Fruit fly (Drosophila melanogaster) whole organism, embryonic: Measurements from ENCODE around the gene CG14082.
A peak's percentile ranks its signal among the peaks of the same experiment; 100 is the strongest.

Source experiments
- Antp ChIP-seq: fragments of 200-800 bp; sonication (Bioruptor generic); optimal IDR thresholded peaks from 3 replicates; lab custom pipeline; 2016; ENCODE audit warnings: missing biosample characterization, missing genetic modification characterization
- Atf-2 ChIP-seq: fragments of 200-800 bp; sonication (Bioruptor generic); optimal IDR thresholded peaks from 2 replicates; lab custom pipeline; 2016; ENCODE audit warnings: missing biosample characterization, missing genetic modification characterization
- Bgb ChIP-seq: fragments of 200-800 bp; sonication (Bioruptor generic); IDR thresholded peaks from 2 replicates; pipeline ENCODE4 v1.3.6; 2022; ENCODE audit warnings: missing biosample characterization, missing genetic modification characterization; ENCODE audit not compliant: partially characterized antibody
- CG11695 ChIP-seq: fragments of 200-800 bp; sonication (Bioruptor generic); IDR thresholded peaks from 3 replicates; pipeline ENCODE4 v1.3.6; 2022; ENCODE audit warnings: missing biosample characterization, missing genetic modification characterization
- CG12071 ChIP-seq: fragments of 200-800 bp; sonication (Bioruptor generic); optimal IDR thresholded peaks from 3 replicates; lab custom pipeline; 2018; ENCODE audit warnings: missing biosample characterization, mild to moderate bottlenecking, missing genetic modification characterization
- CG1529 ChIP-seq: fragments of 200-800 bp; sonication (Bioruptor generic); optimal IDR thresholded peaks from 3 replicates; lab custom pipeline; 2018; ENCODE audit warnings: missing biosample characterization, missing genetic modification characterization
- CG17802 ChIP-seq: fragments of 200-800 bp; sonication (Bioruptor generic); optimal IDR thresholded peaks from 2 replicates; lab custom pipeline; 2018; ENCODE audit warnings: missing biosample characterization, mild to moderate bottlenecking, missing genetic modification characterization, moderate library complexity
- CG1832 ChIP-seq: fragments of 200-800 bp; sonication (Bioruptor generic); optimal IDR thresholded peaks from 2 replicates; lab custom pipeline; 2017; ENCODE audit warnings: missing biosample characterization, mild to moderate bottlenecking, missing genetic modification characterization, inconsistent platforms
- CG2120 ChIP-seq: fragments of 200-800 bp; sonication (Bioruptor generic); optimal IDR thresholded peaks from 3 replicates; lab custom pipeline; 2016; ENCODE audit warnings: missing biosample characterization, missing genetic modification characterization
- CG3163 ChIP-seq: fragments of 200-800 bp; sonication (Bioruptor generic); optimal IDR thresholded peaks from 3 replicates; lab custom pipeline; 2016; ENCODE audit warnings: missing biosample characterization, missing genetic modification characterization
- CG33557 ChIP-seq: fragments of 200-800 bp; sonication (Bioruptor generic); optimal IDR thresholded peaks from 2 replicates; lab custom pipeline; 2019; ENCODE audit warnings: missing biosample characterization, mild to moderate bottlenecking, missing genetic modification characterization, moderate library complexity
- CG3838 ChIP-seq: fragments of 200-800 bp; sonication (Bioruptor generic); optimal IDR thresholded peaks from 3 replicates; lab custom pipeline; 2016; ENCODE audit warnings: missing biosample characterization, missing genetic modification characterization
- CG4707 ChIP-seq: fragments of 200-800 bp; sonication (Bioruptor generic); optimal IDR thresholded peaks from 2 replicates; lab custom pipeline; 2018; ENCODE audit warnings: missing biosample characterization, mild to moderate bottlenecking, missing genetic modification characterization, moderate library complexity
- CG4854 ChIP-seq: fragments of 200-800 bp; sonication (Bioruptor generic); optimal IDR thresholded peaks from 2 replicates; lab custom pipeline; 2016; ENCODE audit warnings: missing biosample characterization, missing genetic modification characterization, inconsistent platforms
- CG8388 ChIP-seq: fragments of 200-800 bp; sonication (Bioruptor generic); optimal IDR thresholded peaks from 2 replicates; lab custom pipeline; 2019; ENCODE audit warnings: missing biosample characterization, mild to moderate bottlenecking, missing genetic modification characterization, moderate library complexity
- Camta ChIP-seq: fragments of 200-800 bp; sonication (Bioruptor generic); optimal IDR thresholded peaks from 2 replicates; lab custom pipeline; 2016; ENCODE audit warnings: missing biosample characterization, missing genetic modification characterization
- Chrac-16 ChIP-seq: fragments of 200-800 bp; sonication (Bioruptor generic); optimal IDR thresholded peaks from 3 replicates; lab custom pipeline; 2016; ENCODE audit warnings: missing biosample characterization, missing genetic modification characterization
- Dek ChIP-seq: fragments of 200-800 bp; sonication (Bioruptor generic); optimal IDR thresholded peaks from 3 replicates; lab custom pipeline; 2019; ENCODE audit warnings: missing biosample characterization, mild to moderate bottlenecking, missing genetic modification characterization, moderate library complexity
- Dref ChIP-seq: fragments of 200-800 bp; sonication (Bioruptor generic); IDR thresholded peaks from 2 replicates; pipeline ENCODE4 v1.3.6; 2022; ENCODE audit warnings: missing biosample characterization, missing genetic modification characterization
- HLH4C ChIP-seq: fragments of 200-800 bp; sonication (Bioruptor generic); IDR thresholded peaks from 3 replicates; pipeline ENCODE4 v1.3.6; 2022; ENCODE audit warnings: missing biosample characterization, missing genetic modification characterization; ENCODE audit not compliant: partially characterized antibody
- HmgD ChIP-seq: fragments of 200-800 bp; sonication (Bioruptor generic); optimal IDR thresholded peaks from 3 replicates; lab custom pipeline; 2016; ENCODE audit warnings: missing biosample characterization, missing genetic modification characterization
- Poxn ChIP-seq: fragments of 200-800 bp; sonication (Bioruptor generic); IDR thresholded peaks from 2 replicates; pipeline ENCODE4 v1.3.6; 2022; ENCODE audit warnings: missing biosample characterization, missing genetic modification characterization
- ab ChIP-seq: fragments of 200-800 bp; sonication (Bioruptor generic); optimal IDR thresholded peaks from 2 replicates; lab custom pipeline; 2016; ENCODE audit warnings: missing biosample characterization, missing genetic modification characterization
- amos ChIP-seq: fragments of 200-800 bp; sonication (Bioruptor generic); IDR thresholded peaks from 2 replicates; pipeline ENCODE4 v1.3.6; 2022; ENCODE audit warnings: missing biosample characterization, missing genetic modification characterization; ENCODE audit not compliant: partially characterized antibody
- aop ChIP-seq: fragments of 200-800 bp; sonication (Bioruptor generic); IDR thresholded peaks from 2 replicates; pipeline ENCODE4 v1.3.6; 2022; ENCODE audit warnings: missing biosample characterization, missing genetic modification characterization
- az2 ChIP-seq: fragments of 200-800 bp; sonication (Bioruptor generic); optimal IDR thresholded peaks from 3 replicates; lab custom pipeline; 2016; ENCODE audit warnings: missing biosample characterization, missing genetic modification characterization
- corto ChIP-seq: fragments of 200-800 bp; sonication (Bioruptor generic); optimal IDR thresholded peaks from 2 replicates; lab custom pipeline; 2016; ENCODE audit warnings: missing biosample characterization, mild to moderate bottlenecking, missing genetic modification characterization, moderate library complexity
- dati ChIP-seq: fragments of 200-800 bp; sonication (Bioruptor generic); IDR thresholded peaks from 2 replicates; pipeline ENCODE4 v1.3.6; 2022; ENCODE audit warnings: missing biosample characterization, missing genetic modification characterization
- ewg ChIP-seq: fragments of 200-800 bp; sonication (Bioruptor generic); optimal IDR thresholded peaks from 3 replicates; lab custom pipeline; 2017; ENCODE audit warnings: mild to moderate bottlenecking, missing biosample characterization, missing genetic modification reagents, missing genetic modification characterization
- fru ChIP-seq: fragments of >200 bp; optimal IDR thresholded peaks from 2 replicates; lab custom pipeline; 2017
- gce ChIP-seq: fragments of 200-800 bp; sonication (Bioruptor generic); IDR thresholded peaks from 3 replicates; pipeline ENCODE4 v1.3.6; 2022; ENCODE audit warnings: missing biosample characterization, missing genetic modification characterization
- gcm2 ChIP-seq: fragments of 200-800 bp; sonication (Bioruptor generic); optimal IDR thresholded peaks from 2 replicates; lab custom pipeline; 2016; ENCODE audit warnings: missing biosample characterization, missing genetic modification characterization
- gt ChIP-seq: fragments of 200-800 bp; sonication (Bioruptor generic); IDR thresholded peaks from 2 replicates; pipeline ENCODE4 v1.3.6; 2022; ENCODE audit warnings: missing biosample characterization, missing genetic modification characterization
- hkb ChIP-seq, 2 experiments: fragments of 200-800 bp in 1 of 2; fragments of >200 bp in 1 of 2; sonication (Bioruptor generic) in 1 of 2; IDR thresholded peaks in 1 of 2; optimal IDR thresholded peaks in 1 of 2; 2 replicates each; pipeline versions ENCODE4 v1.3.6 to Lab custom; 2017 to 2022; ENCODE audit warnings: missing biosample characterization in 1 of 2, missing genetic modification characterization in 1 of 2
- lola ChIP-seq, 3 experiments: fragments of >200 bp in 2 of 3; fragments of 200-800 bp in 1 of 3; sonication (Bioruptor generic) in 1 of 3; optimal IDR thresholded peaks; 2 replicates each; lab custom pipeline; 2017 to 2019; ENCODE audit warnings: missing biosample characterization in 3 of 3, missing genetic modification characterization in 3 of 3, mild to moderate bottlenecking in 1 of 3, moderate library complexity in 1 of 3
- lov ChIP-seq, 2 experiments: fragments of 200-800 bp in 1 of 2; fragments of >200 bp in 1 of 2; sonication (Bioruptor generic) in 1 of 2; IDR thresholded peaks in 1 of 2; optimal IDR thresholded peaks in 1 of 2; 2 replicates in 1 of 2; 3 replicates in 1 of 2; pipeline versions ENCODE4 v1.3.6 to Lab custom; 2017 to 2022; ENCODE audit warnings: missing biosample characterization in 1 of 2, missing genetic modification characterization in 1 of 2
- luna ChIP-seq: fragments of 200-800 bp; sonication (Bioruptor generic); optimal IDR thresholded peaks from 2 replicates; lab custom pipeline; 2016; ENCODE audit warnings: missing biosample characterization, missing genetic modification characterization
- mam ChIP-seq: fragments of 200-800 bp; sonication (Bioruptor generic); optimal IDR thresholded peaks from 3 replicates; lab custom pipeline; 2016; ENCODE audit warnings: missing biosample characterization, missing genetic modification characterization
- mld ChIP-seq: fragments of 200-800 bp; sonication (Bioruptor generic); IDR thresholded peaks from 3 replicates; pipeline ENCODE4 v1.3.6; 2022; ENCODE audit warnings: missing biosample characterization, missing genetic modification characterization; ENCODE audit not compliant: partially characterized antibody
- pb ChIP-seq: fragments of 200-800 bp; sonication (Bioruptor generic); optimal IDR thresholded peaks from 3 replicates; lab custom pipeline; 2016; ENCODE audit warnings: missing biosample characterization, missing genetic modification characterization
- prd ChIP-seq, 3 experiments: fragments of >200 bp in 2 of 3; fragments of 200-800 bp in 1 of 3; sonication (Bioruptor generic) in 1 of 3; optimal IDR thresholded peaks in 2 of 3; IDR thresholded peaks in 1 of 3; 2 replicates in 2 of 3; 3 replicates in 1 of 3; pipeline versions ENCODE4 v1.3.6 to Lab custom; 2017 to 2022; ENCODE audit warnings: missing biosample characterization in 1 of 3, missing genetic modification characterization in 1 of 3
- salm ChIP-seq: fragments of 200-800 bp; sonication (Bioruptor generic); optimal IDR thresholded peaks from 2 replicates; lab custom pipeline; 2018; ENCODE audit warnings: missing biosample characterization, mild to moderate bottlenecking, missing genetic modification characterization
- schlank ChIP-seq: fragments of 200-800 bp; sonication (Bioruptor generic); optimal IDR thresholded peaks from 2 replicates; lab custom pipeline; 2018; ENCODE audit warnings: missing biosample characterization, mild to moderate bottlenecking, missing genetic modification characterization
- sd ChIP-seq: fragments of 200-800 bp; sonication (Bioruptor generic); optimal IDR thresholded peaks from 3 replicates; lab custom pipeline; 2018; ENCODE audit warnings: missing biosample characterization, mild to moderate bottlenecking, missing genetic modification characterization, moderate library complexity
- sens-2 ChIP-seq: fragments of 200-800 bp; sonication (Bioruptor generic); IDR thresholded peaks from 2 replicates; pipeline ENCODE4 v1.3.6; 2022; ENCODE audit warnings: missing biosample characterization, missing genetic modification characterization
- so ChIP-seq: fragments of 200-800 bp; sonication (Bioruptor generic); IDR thresholded peaks from 3 replicates; pipeline ENCODE4 v1.3.6; 2022; ENCODE audit warnings: missing biosample characterization, missing genetic modification characterization

CG14082 gene

dm6 chr3L:19073909-19074239 is 64.9 kb downstream of the CG14082 start (continued):
- TF ChIP-seq pb (GFP tag; lab: Kevin White, UChicago), result no peak
- TF ChIP-seq sens-2, result no peak
- no peak for TF ChIP-seq Dek (tag; lab: Kevin White, UChicago)
- TF ChIP-seq hkb (optimal IDR thresholded peaks at IDR 0.05; lab: Kevin White, UChicago), result no peak
- peak; percentile 26; the same call in 1 of the 2 replicates for TF ChIP-seq hkb (GFP tag; IDR thresholded peaks at IDR 0.05; lab: Robert Waterston, UW)
- no peak for TF ChIP-seq lov (optimal IDR thresholded peaks at IDR 0.05; lab: Kevin White, UChicago)
- TF ChIP-seq lov (GFP tag; IDR thresholded peaks at IDR 0.05; lab: Robert Waterston, UW), result no peak
- TF ChIP-seq ewg (GFP tag; lab: Kevin White, UChicago), result peak; percentile 28
- TF ChIP-seq az2 (GFP tag; lab: Kevin White, UChicago), result peak; percentile 39
- peak; percentile 74 for TF ChIP-seq CG8388 (GFP tag; lab: Kevin White, UChicago)
- TF ChIP-seq sd (tag; lab: Kevin White, UChicago), result peak; percentile 17
- no peak for TF ChIP-seq dati (GFP tag; lab: Robert Waterston, UW)
- TF ChIP-seq corto, result no peak
- TF ChIP-seq salm, result no peak
- 0 out of 3 replicates have a peak, but pooled peaks have one; percentile 9 for TF ChIP-seq CG11695 (GFP tag; lab: Robert Waterston, UW)
- no peak for TF ChIP-seq Camta (GFP tag; lab: Kevin White, UChicago)
- no peak for TF ChIP-seq aop (GFP tag; lab: Robert Waterston, UW)

dm6 chr3L:19073029-19073908 is 65.5 kb downstream of the CG14082 start:
- TF ChIP-seq fru (lab: Kevin White, UChicago) (no peak), CG1529 (peak; percentile 36), Bgb (GFP tag; lab: Robert Waterston, UW) (0 out of 2 replicates have a peak, but pooled peaks have one; percentile 8), CG4854 (no peak), Atf-2 (no peak), HLH4C (GFP tag; lab: Robert Waterston, UW) (no peak), CG2120 (GFP tag; lab: Kevin White, UChicago) (no peak), CG17802 (tag; lab: Kevin White, UChicago) (no peak), mld (GFP tag; lab: Robert Waterston, UW) (no peak), schlank (tag; lab: Kevin White, UChicago) (no peak), prd (optimal IDR thresholded peaks at IDR 0.05; lab: Kevin White, UChicago) (no peak), prd (GFP tag; IDR thresholded peaks at IDR 0.05; lab: Robert Waterston, UW) (no peak), luna (GFP tag; lab: Kevin White, UChicago) (no peak), CG1832 (GFP tag; lab: Kevin White, UChicago) (no peak), Antp (no peak), so (GFP tag; lab: Robert Waterston, UW) (peak; percentile 49; the same call in 1 of the 3 replicates), hkb (optimal IDR thresholded peaks at IDR 0.05; lab: Kevin White, UChicago) (no peak), hkb (GFP tag; IDR thresholded peaks at IDR 0.05; lab: Robert Waterston, UW) (peak; percentile 53; the same call in 1 of the 2 replicates), gcm2 (GFP tag; lab: Kevin White, UChicago) (no peak), mam (GFP tag; lab: Kevin White, UChicago) (no peak), gce (GFP tag; lab: Robert Waterston, UW) (0 out of 3 replicates have a peak, but pooled peaks have one; percentile 53), CG3163 (no peak), amos (GFP tag; lab: Robert Waterston, UW) (no peak), Dref (GFP tag; lab: Robert Waterston, UW) (no peak), CG4707 (peak; percentile 10), Chrac-16 (GFP tag; lab: Kevin White, UChicago) (no peak), CG12071 (GFP tag; lab: Kevin White, UChicago) (peak; percentile 24), CG33557 (GFP tag; lab: Kevin White, UChicago) (no peak), HmgD (GFP tag; lab: Kevin White, UChicago) (no peak), Poxn (GFP tag; lab: Robert Waterston, UW) (no peak), CG3838 (GFP tag; lab: Kevin White, UChicago) (no peak), gt (GFP tag; lab: Robert Waterston, UW) (no peak), lola (GFP tag; optimal IDR thresholded peaks at IDR 0.05; lab: Kevin White, UChicago) (no peak), ab (GFP tag; lab: Kevin White, UChicago) (no peak)
